In the genomic region with DNA sequence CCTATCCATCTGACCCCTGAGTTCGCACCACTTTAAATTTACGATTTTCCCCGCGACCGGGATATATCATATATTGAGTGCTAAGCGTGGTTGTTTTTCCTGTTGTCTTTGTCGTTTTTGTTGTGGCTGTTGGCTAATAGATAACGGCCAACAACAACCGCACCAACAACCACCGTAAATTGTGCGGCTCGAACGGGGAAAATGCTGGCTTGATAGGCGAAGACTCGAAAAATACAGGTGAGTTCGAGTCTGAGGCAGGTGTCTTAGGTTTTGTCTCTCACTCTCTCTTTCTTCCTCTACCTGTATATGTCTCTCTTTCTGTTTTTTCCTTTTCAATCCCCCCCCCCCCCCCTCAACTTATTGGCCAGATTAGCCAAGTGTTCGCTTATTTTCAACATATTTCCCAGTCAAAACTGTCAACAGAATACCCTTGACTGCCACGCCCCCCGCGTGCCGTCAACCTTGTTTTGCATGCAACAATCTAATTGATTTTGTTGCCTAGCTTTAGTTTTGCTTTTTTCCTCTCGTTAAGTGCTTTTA, we compare ENCODE assay signal across 2 fruit fly cellular contexts.
TF ChIP-seq lines count a peak whose summit lies in the region.

No protein-coding gene starts in this region.

- TF ChIP-seq CTCF in whole organism, embryonic (GFP tag; optimal IDR thresholded peaks at IDR 0.05; lab: Kevin White, UChicago), result no peak

TF ChIP-seq in whole organism, embryonic, 481 proteins besides CTCF, POLR2A, EP300 and RAD21:
- TF ChIP-seq CG11504 (tag; optimal IDR thresholded peaks at IDR 0.05; lab: Kevin White, UChicago) (no peak), kay (GFP tag; optimal IDR thresholded peaks at IDR 0.05; lab: Kevin White, UChicago) (no peak), CG2678 (tag; optimal IDR thresholded peaks at IDR 0.05; lab: Kevin White, UChicago) (no peak), Side (GFP tag; optimal IDR thresholded peaks at IDR 0.05; lab: Kevin White, UChicago) (no peak), Dad (GFP tag; optimal IDR thresholded peaks at IDR 0.05; lab: Kevin White, UChicago) (no peak), CG18011 (GFP tag; optimal IDR thresholded peaks at IDR 0.05; lab: Kevin White, UChicago) (no peak), ac (GFP tag; optimal IDR thresholded peaks at IDR 0.05; lab: Kevin White, UChicago) (peak; percentile 81), wek (GFP tag; optimal IDR thresholded peaks at IDR 0.05; lab: Kevin White, UChicago) (no peak), Doc3 (GFP tag; IDR thresholded peaks at IDR 0.05; lab: Robert Waterston, UW; ENCODE audit: partially characterized antibody) (no peak), Fer3 (tag; optimal IDR thresholded peaks at IDR 0.05; lab: Kevin White, UChicago) (no peak), CG6654 (GFP tag; optimal IDR thresholded peaks at IDR 0.05; lab: Kevin White, UChicago) (no peak), salm (tag; optimal IDR thresholded peaks at IDR 0.05; lab: Kevin White, UChicago) (no peak), nom (GFP tag; optimal IDR thresholded peaks at IDR 0.05; lab: Kevin White, UChicago) (no peak), tna (GFP tag; IDR thresholded peaks at IDR 0.05; lab: Robert Waterston, UW; ENCODE audit: partially characterized antibody) (no peak), Hsf (GFP tag; optimal IDR thresholded peaks at IDR 0.05; lab: Kevin White, UChicago) (no peak), Nf-YC (tag; optimal IDR thresholded peaks at IDR 0.05; lab: Kevin White, UChicago) (no peak), CG17361 (GFP tag; IDR thresholded peaks at IDR 0.05; lab: Robert Waterston, UW) (no peak), CG1603 (tag; optimal IDR thresholded peaks at IDR 0.05; lab: Kevin White, UChicago) (no peak), CG10654 (GFP tag; optimal IDR thresholded peaks at IDR 0.05; lab: Kevin White, UChicago) (no peak), Dref (GFP tag; IDR thresholded peaks at IDR 0.05; lab: Robert Waterston, UW) (no peak), CG3281 (GFP tag; optimal IDR thresholded peaks at IDR 0.05; lab: Kevin White, UChicago) (no peak), CG1832 (GFP tag; optimal IDR thresholded peaks at IDR 0.05; lab: Kevin White, UChicago) (peak; percentile 33), CG4404 (GFP tag; IDR thresholded peaks at IDR 0.05; lab: Robert Waterston, UW) (no peak), CG8924 (tag; optimal IDR thresholded peaks at IDR 0.05; lab: Kevin White, UChicago) (no peak), CG2120 (GFP tag; optimal IDR thresholded peaks at IDR 0.05; lab: Kevin White, UChicago) (no peak), Nf-YB (GFP tag; optimal IDR thresholded peaks at IDR 0.05; lab: Kevin White, UChicago) (peak; percentile 40), Mes4 (GFP tag; optimal IDR thresholded peaks at IDR 0.05; lab: Kevin White, UChicago) (no peak), Max (GFP tag; optimal IDR thresholded peaks at IDR 0.05; lab: Kevin White, UChicago) (no peak), Taf1 (GFP tag; IDR thresholded peaks at IDR 0.05; lab: Robert Waterston, UW) (no peak), CG4617 (GFP tag; optimal IDR thresholded peaks at IDR 0.05; lab: Kevin White, UChicago; ENCODE audit: borderline replicate concordance) (no peak), HLH3B (GFP tag; IDR thresholded peaks at IDR 0.05; lab: Robert Waterston, UW) (no peak), eve (GFP tag; optimal IDR thresholded peaks at IDR 0.05; lab: Kevin White, UChicago) (no peak), sens (GFP tag; lab: Kevin White, UChicago) (peak; percentile 61), CG4360 (GFP tag; IDR thresholded peaks at IDR 0.05; lab: Robert Waterston, UW) (peak; percentile 85), crol (GFP tag; IDR thresholded peaks at IDR 0.05; lab: Robert Waterston, UW) (peak; percentile 69), Tbp (GFP tag; optimal IDR thresholded peaks at IDR 0.05; lab: Kevin White, UChicago) (no peak), CG11085 (GFP tag; IDR thresholded peaks at IDR 0.05; lab: Robert Waterston, UW) (no peak), B-H1 (GFP tag; IDR thresholded peaks at IDR 0.05; lab: Robert Waterston, UW) (no peak), Med (GFP tag; lab: Kevin White, UChicago) (no peak), CG15269 (tag; optimal IDR thresholded peaks at IDR 0.05; lab: Kevin White, UChicago) (no peak), Camta (GFP tag; optimal IDR thresholded peaks at IDR 0.05; lab: Kevin White, UChicago) (no peak), Six4 (GFP tag; optimal IDR thresholded peaks at IDR 0.05; lab: Kevin White, UChicago) (no peak), CG12659 (GFP tag; optimal IDR thresholded peaks at IDR 0.05; lab: Kevin White, UChicago) (no peak), CG2199 (GFP tag; IDR thresholded peaks at IDR 0.05; lab: Robert Waterston, UW) (no peak)

TF ChIP-seq in whole organism, wandering third instar larva, 38 proteins besides CTCF, POLR2A, EP300 and RAD21:
- TF ChIP-seq Dfd (GFP tag; optimal IDR thresholded peaks at IDR 0.05; lab: Kevin White, UChicago) (peak; percentile 53), Dif (GFP tag; optimal IDR thresholded peaks at IDR 0.05; lab: Kevin White, UChicago; ENCODE audit: partially characterized antibody) (no peak)

Comparison
In these comparisons a context has a peak if more than half of its experiments do, and no peak if none do; other contexts are left out.
1. Of the 10 proteins assayed by ChIP-seq in both whole organism, embryonic and whole organism, wandering third instar larva: peak only in whole organism, embryonic: none; only in whole organism, wandering third instar larva: Dfd; in both: none; in neither: 9.